Worm (Caenorhabditis elegans) whole organism, L3 larva: ENCODE results near the gene spp-27.
"Not testable (repeated sequence)": the region's sequence is repeated elsewhere in the genome, so short reads cannot be mapped to it uniquely, and the experiment has no call there.

ENCODE experiments used
- nhr-237 ChIP-seq: fragments of 150-350 bp; optimal IDR thresholded peaks from 2 replicates; lab custom pipeline; 2014; ENCODE audit warnings: missing biosample characterization, missing genetic modification characterization
- snpc-4 ChIP-seq: fragments of 150-350 bp; optimal IDR thresholded peaks from 2 replicates; lab custom pipeline; 2014; ENCODE audit warnings: missing biosample characterization, missing genetic modification characterization
- unc-62 ChIP-seq: fragments of 150-350 bp; sonication (generic microtip); optimal IDR thresholded peaks from 4 replicates; lab custom pipeline; 2014; ENCODE audit warnings: missing biosample characterization, missing genetic modification reagents, missing genetic modification characterization

- TF ChIP-seq snpc-4 (tag; lab: Kevin White, UChicago); unc-62 (GFP tag; lab: Kevin White, UChicago); nhr-237 (tag; lab: Kevin White, UChicago): not testable (repeated sequence)
Measured at ce11 chrV:6581762-6582161, 24.8 kb upstream of the spp-27 start, which contains the start of gene ZK1055.4.
